Worm (Caenorhabditis elegans): ENCODE data around the gene hlh-13.
"Not testable (repeated sequence)": the region's sequence is repeated elsewhere in the genome, so short reads cannot be mapped to it uniquely, and the experiment has no call there.

DNA sequence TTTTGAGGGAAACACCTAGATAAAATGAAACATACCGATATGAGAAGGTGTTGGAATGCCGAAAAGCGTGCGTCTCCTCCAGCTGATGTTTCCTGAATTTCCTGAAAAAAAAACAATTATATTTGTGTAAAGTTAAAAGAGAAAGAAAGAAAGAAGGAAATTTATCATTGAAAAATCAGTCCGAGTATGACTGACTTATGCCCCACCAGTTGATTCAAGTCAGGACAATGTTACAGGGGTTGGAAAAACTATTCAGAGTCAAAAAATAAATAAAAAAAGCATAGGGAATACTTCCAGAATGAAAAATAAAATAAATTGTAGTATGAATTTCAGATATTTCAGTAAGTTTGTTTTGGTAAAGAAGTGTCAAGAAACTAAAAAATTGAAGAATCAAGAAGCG, 41.7 kb upstream of the hlh-13 start, which contains the start of gene F20B6.9:
- TF ChIP-seq nhr-71, snpc-4 (tag; optimal IDR thresholded peaks at IDR 0.05): not testable (repeated sequence)

Data from whole organism, L1 larva.